Fruit fly (Drosophila melanogaster) whole organism, embryonic: Measurements from ENCODE around the gene lqf.

Experiments
- Antp ChIP-seq: fragments of 200-800 bp; sonication (Bioruptor generic); optimal IDR thresholded peaks from 3 replicates; lab custom pipeline; 2016; ENCODE audit warnings: missing biosample characterization, missing genetic modification characterization
- BEAF-32 ChIP-seq: fragments of 200-800 bp; sonication (Bioruptor generic); optimal IDR thresholded peaks from 3 replicates; lab custom pipeline; 2017; ENCODE audit warnings: missing biosample characterization, missing genetic modification characterization, mild to moderate bottlenecking, moderate library complexity, missing genetic modification reagents
- CG10321 ChIP-seq: fragments of 200-800 bp; sonication (Bioruptor generic); IDR thresholded peaks from 2 replicates; pipeline ENCODE4 v1.3.6; 2022; ENCODE audit warnings: missing biosample characterization, missing genetic modification characterization
- CG10431 ChIP-seq: fragments of 200-800 bp; sonication (Bioruptor generic); optimal IDR thresholded peaks from 3 replicates; lab custom pipeline; 2018; ENCODE audit warnings: missing biosample characterization, mild to moderate bottlenecking, missing genetic modification characterization
- CG14441 ChIP-seq: fragments of 200-800 bp; sonication (Bioruptor generic); IDR thresholded peaks from 2 replicates; pipeline ENCODE4 v1.3.6; 2022; ENCODE audit warnings: missing biosample characterization, missing genetic modification characterization
- CG15514 ChIP-seq: fragments of 200-800 bp; sonication (Bioruptor generic); optimal IDR thresholded peaks from 3 replicates; lab custom pipeline; 2017; ENCODE audit warnings: missing biosample characterization, missing genetic modification characterization, mild to moderate bottlenecking, moderate library complexity, missing genetic modification reagents
- CG16779 ChIP-seq: fragments of 200-800 bp; sonication (Bioruptor generic); IDR thresholded peaks from 2 replicates; pipeline ENCODE4 v1.3.6; 2022; ENCODE audit warnings: missing biosample characterization, missing genetic modification characterization
- CG16863 ChIP-seq: fragments of 200-800 bp; sonication (Bioruptor generic); optimal IDR thresholded peaks from 3 replicates; lab custom pipeline; 2016; ENCODE audit warnings: missing biosample characterization, missing genetic modification characterization
- CG17359 ChIP-seq: fragments of 200-800 bp; sonication (Bioruptor generic); optimal IDR thresholded peaks from 3 replicates; lab custom pipeline; 2018; ENCODE audit warnings: missing biosample characterization, mild to moderate bottlenecking, missing genetic modification characterization, moderate library complexity
- CG17361 ChIP-seq: fragments of 200-800 bp; sonication (Bioruptor generic); IDR thresholded peaks from 3 replicates; pipeline ENCODE4 v1.3.6; 2022; ENCODE audit warnings: missing biosample characterization, missing genetic modification characterization
- CG17829 ChIP-seq: fragments of 200-800 bp; optimal IDR thresholded peaks from 2 replicates; lab custom pipeline; 2019; ENCODE audit warnings: missing biosample characterization, mild to moderate bottlenecking, missing genetic modification characterization, moderate library complexity
- CG18011 ChIP-seq: fragments of 200-800 bp; sonication (Bioruptor generic); optimal IDR thresholded peaks from 2 replicates; lab custom pipeline; 2017; ENCODE audit warnings: missing biosample characterization, missing genetic modification characterization, mild to moderate bottlenecking, moderate library complexity, missing genotype
- CG2678 ChIP-seq: fragments of 200-800 bp; sonication (Bioruptor generic); optimal IDR thresholded peaks from 3 replicates; lab custom pipeline; 2019; ENCODE audit warnings: missing biosample characterization, mild to moderate bottlenecking, missing genetic modification characterization, moderate library complexity
- CG30020 ChIP-seq: fragments of 200-800 bp; optimal IDR thresholded peaks from 2 replicates; lab custom pipeline; 2019; ENCODE audit warnings: missing biosample characterization, mild to moderate bottlenecking, missing genetic modification characterization, moderate library complexity
- CG31224 ChIP-seq: fragments of 200-800 bp; sonication (Bioruptor generic); IDR thresholded peaks from 2 replicates; pipeline ENCODE4 v1.3.6; 2022; ENCODE audit warnings: missing biosample characterization, missing genetic modification characterization
- CG31388 ChIP-seq: fragments of 200-800 bp; sonication (Bioruptor generic); optimal IDR thresholded peaks from 2 replicates; lab custom pipeline; 2016; ENCODE audit warnings: missing biosample characterization, missing genetic modification characterization
- CG32772 ChIP-seq: fragments of 200-800 bp; sonication (Bioruptor generic); IDR thresholded peaks from 2 replicates; pipeline ENCODE4 v1.3.6; 2022; ENCODE audit warnings: missing biosample characterization, missing genetic modification characterization
- CG34376 ChIP-seq: fragments of 200-800 bp; sonication (Bioruptor generic); optimal IDR thresholded peaks from 2 replicates; lab custom pipeline; 2018; ENCODE audit warnings: missing biosample characterization, mild to moderate bottlenecking, missing genetic modification characterization
- CG4707 ChIP-seq: fragments of 200-800 bp; sonication (Bioruptor generic); optimal IDR thresholded peaks from 2 replicates; lab custom pipeline; 2018; ENCODE audit warnings: missing biosample characterization, mild to moderate bottlenecking, missing genetic modification characterization, moderate library complexity
- CG6791 ChIP-seq: fragments of 200-800 bp; sonication (Bioruptor generic); IDR thresholded peaks from 3 replicates; pipeline ENCODE4 v1.3.6; 2022; ENCODE audit warnings: missing biosample characterization, missing genetic modification characterization; ENCODE audit not compliant: partially characterized antibody
- CG7372 ChIP-seq: fragments of 200-800 bp; sonication (Bioruptor generic); IDR thresholded peaks from 2 replicates; pipeline ENCODE4 v1.3.6; 2022; ENCODE audit warnings: missing biosample characterization, missing genetic modification characterization
- CG7556 ChIP-seq: fragments of 200-800 bp; sonication (Bioruptor generic); optimal IDR thresholded peaks from 2 replicates; lab custom pipeline; 2017; ENCODE audit warnings: missing biosample characterization, mild to moderate bottlenecking, missing genetic modification characterization
- CG8388 ChIP-seq: fragments of 200-800 bp; sonication (Bioruptor generic); optimal IDR thresholded peaks from 2 replicates; lab custom pipeline; 2019; ENCODE audit warnings: missing biosample characterization, mild to moderate bottlenecking, missing genetic modification characterization, moderate library complexity
- CG8944 ChIP-seq: fragments of 200-800 bp; sonication (Bioruptor generic); optimal IDR thresholded peaks from 3 replicates; lab custom pipeline; 2016; ENCODE audit warnings: missing biosample characterization, missing genetic modification characterization
- CG9727 ChIP-seq: fragments of 200-800 bp; sonication (Bioruptor generic); optimal IDR thresholded peaks from 3 replicates; lab custom pipeline; 2017; ENCODE audit warnings: missing biosample characterization, mild to moderate bottlenecking, missing genetic modification characterization
- CoRest ChIP-seq: fragments of 200-800 bp; sonication (Bioruptor generic); optimal IDR thresholded peaks from 3 replicates; lab custom pipeline; 2018; ENCODE audit warnings: missing biosample characterization, mild to moderate bottlenecking, missing genetic modification characterization, moderate library complexity
- Dbx ChIP-seq: fragments of 200-800 bp; sonication (Bioruptor generic); IDR thresholded peaks from 3 replicates; pipeline ENCODE4 v1.3.6; 2022; ENCODE audit warnings: missing biosample characterization, missing genetic modification characterization
- Dref ChIP-seq: fragments of 200-800 bp; sonication (Bioruptor generic); IDR thresholded peaks from 2 replicates; pipeline ENCODE4 v1.3.6; 2022; ENCODE audit warnings: missing biosample characterization, missing genetic modification characterization
- Ets65A ChIP-seq: fragments of 200-800 bp; sonication (Bioruptor generic); peaks from one replicate; lab custom pipeline; 2016; ENCODE audit warnings: missing biosample characterization, missing genetic modification characterization
- HHEX ChIP-seq: fragments of 200-800 bp; sonication (Bioruptor generic); optimal IDR thresholded peaks from 3 replicates; lab custom pipeline; 2017; ENCODE audit warnings: missing biosample characterization, mild to moderate bottlenecking, missing genetic modification characterization, missing genetic modification reagents
- Hmr ChIP-seq: fragments of 200-800 bp; sonication (Bioruptor generic); optimal IDR thresholded peaks from 3 replicates; lab custom pipeline; 2017; ENCODE audit warnings: mild to moderate bottlenecking, missing biosample characterization, missing genetic modification reagents, missing genetic modification characterization
- Hr51 ChIP-seq, 2 experiments: fragments of 200-800 bp; sonication (Bioruptor generic); optimal IDR thresholded peaks; 2 replicates in 1 of 2; 3 replicates in 1 of 2; lab custom pipeline; 2016 to 2018; ENCODE audit warnings: missing biosample characterization in 2 of 2, missing genetic modification characterization in 2 of 2, mild to moderate bottlenecking in 1 of 2, moderate library complexity in 1 of 2
- Opbp ChIP-seq: fragments of 200-800 bp; sonication (Bioruptor generic); IDR thresholded peaks from 3 replicates; pipeline ENCODE4 v1.3.6; 2022; ENCODE audit warnings: missing biosample characterization, missing genetic modification characterization; ENCODE audit not compliant: partially characterized antibody
- Ravus ChIP-seq: fragments of 200-800 bp; sonication (Bioruptor generic); IDR thresholded peaks from 2 replicates; pipeline ENCODE4 v1.3.6; 2022; ENCODE audit warnings: missing biosample characterization, missing genetic modification characterization
- Tbp ChIP-seq: fragments of >200 bp; optimal IDR thresholded peaks from 2 replicates; lab custom pipeline; 2018; ENCODE audit warnings: missing biosample characterization, missing genetic modification characterization
- ato ChIP-seq: fragments of 200-800 bp; sonication (Bioruptor generic); IDR thresholded peaks from 2 replicates; pipeline ENCODE4 v1.3.6; 2022; ENCODE audit warnings: missing biosample characterization, missing genetic modification characterization; ENCODE audit not compliant: partially characterized antibody
- corto ChIP-seq: fragments of 200-800 bp; sonication (Bioruptor generic); optimal IDR thresholded peaks from 2 replicates; lab custom pipeline; 2016; ENCODE audit warnings: missing biosample characterization, mild to moderate bottlenecking, missing genetic modification characterization, moderate library complexity
- ems ChIP-seq: fragments of 200-800 bp; sonication (Bioruptor generic); optimal IDR thresholded peaks from 3 replicates; lab custom pipeline; 2016; ENCODE audit warnings: missing biosample characterization, missing genetic modification characterization
- fru ChIP-seq: fragments of >200 bp; optimal IDR thresholded peaks from 2 replicates; lab custom pipeline; 2017
- ham ChIP-seq: fragments of 200-800 bp; sonication (Bioruptor generic); IDR thresholded peaks from 2 replicates; pipeline ENCODE4 v1.3.6; 2022; ENCODE audit warnings: missing biosample characterization, missing genetic modification characterization
- insv ChIP-seq, 2 experiments: fragments of 200-800 bp; sonication (Bioruptor generic); optimal IDR thresholded peaks; 3 replicates each; lab custom pipeline; 2016 to 2018; ENCODE audit warnings: missing biosample characterization in 2 of 2, missing genetic modification characterization in 2 of 2
- kah ChIP-seq: fragments of 200-800 bp; sonication (Bioruptor generic); optimal IDR thresholded peaks from 2 replicates; lab custom pipeline; 2018; ENCODE audit warnings: missing biosample characterization, mild to moderate bottlenecking, missing genetic modification characterization
- klu ChIP-seq: fragments of 200-800 bp; sonication (Bioruptor generic); IDR thresholded peaks from 2 replicates; pipeline ENCODE4 v1.3.6; 2022; ENCODE audit warnings: missing biosample characterization, missing genetic modification characterization
- luna ChIP-seq: fragments of 200-800 bp; sonication (Bioruptor generic); optimal IDR thresholded peaks from 2 replicates; lab custom pipeline; 2016; ENCODE audit warnings: missing biosample characterization, missing genetic modification characterization
- ranshi ChIP-seq: fragments of 200-800 bp; sonication (Bioruptor generic); IDR thresholded peaks from 2 replicates; pipeline ENCODE4 v1.3.6; 2022; ENCODE audit warnings: missing biosample characterization, missing genetic modification characterization
- ro ChIP-seq: fragments of 200-800 bp; sonication (Bioruptor generic); IDR thresholded peaks from 2 replicates; pipeline ENCODE4 v1.3.6; 2022; ENCODE audit warnings: missing biosample characterization, missing genetic modification characterization
- shn ChIP-seq: fragments of 200-800 bp; sonication (Bioruptor generic); optimal IDR thresholded peaks from 3 replicates; lab custom pipeline; 2016; ENCODE audit warnings: missing biosample characterization, missing genetic modification characterization
- sna ChIP-seq: fragments of 200-800 bp; sonication (Bioruptor generic); IDR thresholded peaks from 2 replicates; pipeline ENCODE4 v1.3.6; 2022; ENCODE audit warnings: missing biosample characterization, missing genetic modification characterization; ENCODE audit not compliant: partially characterized antibody
- so ChIP-seq: fragments of 200-800 bp; sonication (Bioruptor generic); IDR thresholded peaks from 3 replicates; pipeline ENCODE4 v1.3.6; 2022; ENCODE audit warnings: missing biosample characterization, missing genetic modification characterization
- ssp ChIP-seq: fragments of 200-800 bp; sonication (Bioruptor generic); IDR thresholded peaks from 2 replicates; pipeline ENCODE4 v1.3.6; 2022; ENCODE audit warnings: missing biosample characterization, missing genetic modification characterization
- unc-4 ChIP-seq: fragments of 200-800 bp; sonication (Bioruptor generic); IDR thresholded peaks from 2 replicates; pipeline ENCODE4 v1.3.6; 2022; ENCODE audit warnings: missing biosample characterization, missing genetic modification characterization; ENCODE audit not compliant: partially characterized antibody
- usp ChIP-seq: fragments of >200 bp; optimal IDR thresholded peaks from 2 replicates; lab custom pipeline; 2017; ENCODE audit warnings: missing biosample characterization, missing genetic modification characterization

lqf gene

DNA sequence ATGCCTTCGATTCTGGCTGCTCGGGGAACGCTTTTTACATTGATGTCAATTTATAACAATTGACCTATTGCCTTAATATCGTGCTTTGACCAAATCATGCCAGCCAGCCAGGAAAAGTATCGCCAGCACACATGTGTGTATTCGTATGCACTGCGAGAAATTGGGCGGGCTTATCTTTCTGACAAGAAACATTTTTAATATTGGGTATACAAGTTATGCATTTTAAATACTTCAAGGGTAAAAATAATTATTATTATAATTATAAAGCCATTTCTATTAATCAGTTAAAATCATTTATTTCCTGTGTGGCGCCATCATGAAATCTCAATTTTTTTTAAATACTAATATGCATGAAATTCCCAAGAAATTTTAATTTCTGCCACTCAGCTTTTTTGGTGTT, 6.7 kb upstream of the lqf start (continued):
- TF ChIP-seq Hmr (GFP tag; lab: Kevin White, UChicago) (no peak), Ets65A (GFP tag; lab: Kevin White, UChicago) (no peak), CG2678 (tag; lab: Kevin White, UChicago) (no peak), Tbp (GFP tag; lab: Kevin White, UChicago) (no peak), Opbp (GFP tag; lab: Robert Waterston, UW) (no peak), CG7372 (GFP tag; lab: Robert Waterston, UW) (no peak), luna (GFP tag; lab: Kevin White, UChicago) (no peak), Antp (no peak), CG32772 (GFP tag; lab: Robert Waterston, UW) (peak; percentile 48; the same call in 1 of the 2 replicates), CG8388 (GFP tag; lab: Kevin White, UChicago) (peak; percentile 32), Dref (no peak), CG16863 (GFP tag; lab: Kevin White, UChicago) (no peak), CG10321 (GFP tag; lab: Robert Waterston, UW) (no peak), CG6791 (GFP tag; lab: Robert Waterston, UW) (no peak), HHEX (GFP tag; lab: Kevin White, UChicago) (no peak), CG30020 (tag; lab: Kevin White, UChicago) (no peak), CG9727 (GFP tag; lab: Kevin White, UChicago) (peak; percentile 34), CG31388 (GFP tag; lab: Kevin White, UChicago) (no peak), sna (GFP tag; lab: Robert Waterston, UW) (no peak), CG31224 (GFP tag; lab: Robert Waterston, UW) (no peak), ssp (GFP tag; lab: Robert Waterston, UW) (no peak), CG10431 (GFP tag; lab: Kevin White, UChicago) (no peak), ro (no peak), ham (GFP tag; lab: Robert Waterston, UW) (no peak), CG7556 (no peak), usp (no peak), insv (GFP tag; optimal IDR thresholded peaks at IDR 0.05; lab: Kevin White, UChicago) (no peak), ems (GFP tag; lab: Kevin White, UChicago) (no peak), shn (GFP tag; lab: Kevin White, UChicago) (no peak), CG18011 (GFP tag; lab: Kevin White, UChicago) (no peak), CG4707 (GFP tag; lab: Kevin White, UChicago) (no peak), kah (GFP tag; lab: Kevin White, UChicago) (no peak), ato (GFP tag; lab: Robert Waterston, UW) (no peak), CG17359 (tag; lab: Kevin White, UChicago) (no peak), CG17361 (no peak), CG34376 (GFP tag; lab: Kevin White, UChicago) (no peak), Hr51 (GFP tag; optimal IDR thresholded peaks at IDR 0.05; lab: Kevin White, UChicago) (no peak), BEAF-32 (GFP tag; lab: Kevin White, UChicago) (no peak), so (GFP tag; lab: Robert Waterston, UW) (no peak), Dbx (no peak), klu (no peak), Ravus (GFP tag; lab: Robert Waterston, UW) (no peak), unc-4 (GFP tag; lab: Robert Waterston, UW) (no peak), CG8944 (no peak), fru (lab: Kevin White, UChicago) (no peak), ranshi (GFP tag; lab: Robert Waterston, UW) (no peak), CG16779 (no peak), CG14441 (GFP tag; lab: Robert Waterston, UW) (0 out of 2 replicates have a peak, but pooled peaks have one; percentile 19), CG15514 (GFP tag; lab: Kevin White, UChicago) (no peak), CG17829 (no peak), CoRest (tag; lab: Kevin White, UChicago) (no peak), corto (GFP tag; lab: Kevin White, UChicago) (no peak)
